Fruit fly (Drosophila melanogaster): Measurements from ENCODE around the gene CG34174.

DNA sequence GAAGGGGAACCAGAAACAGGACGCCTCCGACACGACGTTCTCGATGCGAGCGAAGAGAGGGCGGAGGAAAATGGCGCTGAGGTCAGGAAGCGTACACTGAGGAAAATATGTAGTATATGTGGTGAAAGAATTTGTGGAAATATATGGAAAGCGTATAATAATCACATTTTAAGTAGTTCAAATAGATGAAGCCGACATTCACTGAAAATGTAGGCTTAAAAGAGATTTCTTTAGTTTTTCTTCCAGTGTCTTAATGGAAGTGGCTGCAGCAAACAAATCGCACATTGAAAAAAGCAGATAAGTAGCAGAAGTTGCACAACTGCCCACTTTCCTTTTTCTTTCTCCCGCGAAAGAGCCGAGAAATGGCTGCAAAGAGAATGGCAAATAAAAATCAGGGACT lies 35.5 kb downstream of the CG34174 start:
- TF ChIP-seq Sox14 (GFP tag; optimal IDR thresholded peaks at IDR 0.05) (no peak), Hr39 (GFP tag; optimal IDR thresholded peaks at IDR 0.05) (peak; percentile 10), pdm3 (GFP tag; optimal IDR thresholded peaks at IDR 0.05) (peak; percentile 22), CG4318 (GFP tag; optimal IDR thresholded peaks at IDR 0.05) (no peak), CG16779 (tag; optimal IDR thresholded peaks at IDR 0.05) (no peak), OdsH (GFP tag; optimal IDR thresholded peaks at IDR 0.05) (peak; percentile 13), CG9139 (GFP tag; optimal IDR thresholded peaks at IDR 0.05) (no peak), CG11762 (GFP tag; optimal IDR thresholded peaks at IDR 0.05; ENCODE audit: insufficient read depth) (no peak), Gug (GFP tag; IDR thresholded peaks at IDR 0.05) (no peak), esn (GFP tag; optimal IDR thresholded peaks at IDR 0.05) (no peak), eg (GFP tag; IDR thresholded peaks at IDR 0.05) (0 out of 3 replicates have a peak, but pooled peaks have one; percentile 25), cyc (GFP tag; optimal IDR thresholded peaks at IDR 0.05) (no peak)

All from whole organism, prepupa.